Fruit fly (Drosophila melanogaster): ENCODE measurements around the gene CG13004.

CG13004 gene

dm6 chrX:16782175-16782916 is 53.0 kb downstream of the CG13004 start (continued):
- TF ChIP-seq ATbp (GFP tag; optimal IDR thresholded peaks at IDR 0.05) (peak; percentile 49), tgo (GFP tag; IDR thresholded peaks at IDR 0.05) (peak; percentile 61; the same call in 2 of the 3 replicates), grau (tag; optimal IDR thresholded peaks at IDR 0.05) (peak; percentile 47), croc (GFP tag; conservative IDR thresholded peaks at IDR 0.05) (peak; percentile 30; the same call in 1 of the 3 replicates), hth (optimal IDR thresholded peaks at IDR 0.05) (no peak), CG9932 (GFP tag; IDR thresholded peaks at IDR 0.05) (peak; percentile 58), CG2129 (GFP tag; IDR thresholded peaks at IDR 0.05; ENCODE audit: partially characterized antibody) (no peak), ttk (GFP tag; IDR thresholded peaks at IDR 0.05) (no peak), tio (GFP tag; optimal IDR thresholded peaks at IDR 0.05) (no peak), odd (GFP tag; optimal IDR thresholded peaks at IDR 0.05) (peak; percentile 31), chinmo (GFP tag; IDR thresholded peaks at IDR 0.05; ENCODE audit: partially characterized antibody) (0 out of 4 replicates have a peak, but pooled peaks have one; percentile 70), gfzf (GFP tag; optimal IDR thresholded peaks at IDR 0.05) (no peak), nom (GFP tag; optimal IDR thresholded peaks at IDR 0.05) (no peak), CG3281 (GFP tag; optimal IDR thresholded peaks at IDR 0.05) (peak; percentile 44), CG32767 (GFP tag; IDR thresholded peaks at IDR 0.05) (peak; percentile 32; the same call in 1 of the 2 replicates), E2f1 (GFP tag; IDR thresholded peaks at IDR 0.05) (peak; percentile 40), CG7372 (GFP tag; IDR thresholded peaks at IDR 0.05) (0 out of 2 replicates have a peak, but pooled peaks have one; percentile 24), CG11560 (tag; IDR thresholded peaks at IDR 0.05) (0 out of 3 replicates have a peak, but pooled peaks have one; percentile 19), CG4854 (GFP tag; optimal IDR thresholded peaks at IDR 0.05) (peak; percentile 26), CG1792 (GFP tag; optimal IDR thresholded peaks at IDR 0.05) (no peak), TFAM (GFP tag; optimal IDR thresholded peaks at IDR 0.05) (no peak), Asciz (GFP tag; optimal IDR thresholded peaks at IDR 0.05) (peak; percentile 25), D (optimal IDR thresholded peaks at IDR 0.05) (no peak), D (GFP tag; optimal IDR thresholded peaks at IDR 0.05) (peak; percentile 35), HHEX (GFP tag; optimal IDR thresholded peaks at IDR 0.05) (peak; percentile 21), CG7357 (GFP tag; IDR thresholded peaks at IDR 0.05) (peak; percentile 36; the same call in 1 of the 3 replicates), CG7987 (GFP tag; optimal IDR thresholded peaks at IDR 0.05) (no peak), CG17802 (tag; optimal IDR thresholded peaks at IDR 0.05) (peak; percentile 13), sisA (GFP tag; IDR thresholded peaks at IDR 0.05) (peak; percentile 46), CG12219 (GFP tag; optimal IDR thresholded peaks at IDR 0.05) (no peak), sima (GFP tag; optimal IDR thresholded peaks at IDR 0.05) (no peak), danr (GFP tag; IDR thresholded peaks at IDR 0.05) (no peak), kni (GFP tag; optimal IDR thresholded peaks at IDR 0.05) (no peak), NK7.1 (GFP tag; optimal IDR thresholded peaks at IDR 0.05) (no peak), CG4424 (GFP tag; optimal IDR thresholded peaks at IDR 0.05) (peak; percentile 53), CG18764 (GFP tag; optimal IDR thresholded peaks at IDR 0.05) (no peak), dan (GFP tag; IDR thresholded peaks at IDR 0.05) (no peak), lbe (GFP tag; optimal IDR thresholded peaks at IDR 0.05) (no peak), Sry-β (GFP tag; optimal IDR thresholded peaks at IDR 0.05) (no peak), CG6813 (GFP tag; optimal IDR thresholded peaks at IDR 0.05) (peak; percentile 9), CG14710 (tag; optimal IDR thresholded peaks at IDR 0.05) (peak; percentile 23), CG3726 (GFP tag; IDR thresholded peaks at IDR 0.05) (no peak), NFAT (GFP tag; IDR thresholded peaks at IDR 0.05) (0 out of 2 replicates have a peak, but pooled peaks have one; percentile 23), CG11085 (GFP tag; IDR thresholded peaks at IDR 0.05) (no peak), bcd (GFP tag; optimal IDR thresholded peaks at IDR 0.05) (peak; percentile 48), Oli (tag; optimal IDR thresholded peaks at IDR 0.05) (peak; percentile 53), Hr51 (GFP tag; optimal IDR thresholded peaks at IDR 0.05) (peak in 1 of 2 experiments; percentile 69), Hr39 (optimal IDR thresholded peaks at IDR 0.05) (no peak), so (GFP tag; IDR thresholded peaks at IDR 0.05) (peak; percentile 55; the same call in 1 of the 3 replicates)

Data from whole organism, embryonic.